Worm (Caenorhabditis elegans): ENCODE results near the gene rps-5.

The rps-5 gene

DNA sequence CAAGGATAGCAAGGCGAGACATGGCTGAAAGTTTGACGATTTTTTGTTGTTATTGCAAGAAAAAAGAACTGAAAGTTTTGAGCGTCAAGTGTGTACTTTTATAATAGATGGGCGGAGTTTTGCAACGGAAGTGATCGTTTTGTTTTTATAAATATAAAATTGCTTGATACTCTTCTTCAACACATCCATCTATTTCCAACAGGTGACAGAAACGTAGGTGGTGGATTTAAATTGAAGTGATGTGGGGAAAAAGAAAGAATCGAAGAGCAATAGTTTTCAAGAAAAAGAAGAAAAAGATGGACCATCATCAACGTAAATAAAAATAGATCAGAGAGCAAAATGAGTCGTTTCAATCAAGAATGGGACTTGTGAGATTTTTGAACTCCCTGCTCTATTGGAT lies 43.8 kb downstream of the rps-5 start, which contains the start of gene ttr-17:
Gene ttr-17, minus strand, starts transcription at position 24 of the 400 bp plus-strand sequence.
- TF ChIP-seq ceh-100 (GFP tag; IDR thresholded peaks at IDR 0.05) = no peak
- TF ChIP-seq nfya-2 (GFP tag; IDR thresholded peaks at IDR 0.05) = no peak
- no peak for TF ChIP-seq mcd-1 (GFP tag; IDR thresholded peaks at IDR 0.05)

DNA sequence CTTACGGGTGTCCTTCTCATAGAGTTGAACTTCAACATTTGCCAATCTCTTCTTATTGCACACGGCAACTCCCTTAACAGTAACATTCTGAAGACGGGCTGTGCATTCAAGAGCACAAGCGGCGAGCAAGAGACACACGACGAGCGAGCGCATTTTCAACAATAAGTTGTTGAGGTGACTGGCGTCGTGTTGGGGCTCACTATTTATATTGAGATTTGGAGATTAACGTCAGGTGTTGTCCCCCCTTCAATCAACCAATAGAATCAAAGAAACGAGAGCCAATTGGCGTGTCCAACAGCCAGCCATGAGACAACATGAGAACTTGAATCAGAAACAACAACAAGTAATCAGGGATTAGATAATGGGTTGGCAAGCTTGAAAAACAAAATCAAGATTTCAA lies 46.9 kb downstream of the rps-5 start, which contains the start of gene ttr-16:
Gene ttr-16, minus strand, starts transcription at position 176 of the 400 bp plus-strand sequence.
- TF ChIP-seq sptf-2 (GFP tag; optimal IDR thresholded peaks at IDR 0.05) = no peak
- no peak for TF ChIP-seq F49E8.2 (tag; optimal IDR thresholded peaks at IDR 0.05; ENCODE audit: insufficient read depth)
- no peak for TF ChIP-seq ztf-22 (GFP tag; optimal IDR thresholded peaks at IDR 0.05)
- TF ChIP-seq ztf-6 (GFP tag; IDR thresholded peaks at IDR 0.05) = no peak
- TF ChIP-seq unc-62 (GFP tag; optimal IDR thresholded peaks at IDR 0.05) = no peak
- no peak for TF ChIP-seq ztf-25 (GFP tag; IDR thresholded peaks at IDR 0.05)
- TF ChIP-seq xnd-1 (tag; optimal IDR thresholded peaks at IDR 0.05) = no peak
- TF ChIP-seq ceh-40 (GFP tag; IDR thresholded peaks at IDR 0.05) = no peak
- TF ChIP-seq hrde-1 (tag; optimal IDR thresholded peaks at IDR 0.05; ENCODE audit: borderline replicate concordance) = no peak
- TF ChIP-seq nhr-80 (tag; optimal IDR thresholded peaks at IDR 0.05) = no peak
- no peak for TF ChIP-seq athp-1 (tag; optimal IDR thresholded peaks at IDR 0.05)
- no peak for TF ChIP-seq ceh-91 (GFP tag; IDR thresholded peaks at IDR 0.05)
- no peak for TF ChIP-seq sea-2 (GFP tag; IDR thresholded peaks at IDR 0.05)
- TF ChIP-seq attf-6 (GFP tag; IDR thresholded peaks at IDR 0.05) = no peak
- TF ChIP-seq attf-5 (GFP tag; optimal IDR thresholded peaks at IDR 0.05) = no peak
- TF ChIP-seq rcor-1 (GFP tag; IDR thresholded peaks at IDR 0.05) = no peak
- TF ChIP-seq F23B12.7 (tag; optimal IDR thresholded peaks at IDR 0.05; ENCODE audit: insufficient read depth) = no peak
- TF ChIP-seq B0261.1 (tag; optimal IDR thresholded peaks at IDR 0.05) = no peak
- no peak for TF ChIP-seq snpc-1.3 (tag; optimal IDR thresholded peaks at IDR 0.05; ENCODE audit: insufficient read depth)

DNA sequence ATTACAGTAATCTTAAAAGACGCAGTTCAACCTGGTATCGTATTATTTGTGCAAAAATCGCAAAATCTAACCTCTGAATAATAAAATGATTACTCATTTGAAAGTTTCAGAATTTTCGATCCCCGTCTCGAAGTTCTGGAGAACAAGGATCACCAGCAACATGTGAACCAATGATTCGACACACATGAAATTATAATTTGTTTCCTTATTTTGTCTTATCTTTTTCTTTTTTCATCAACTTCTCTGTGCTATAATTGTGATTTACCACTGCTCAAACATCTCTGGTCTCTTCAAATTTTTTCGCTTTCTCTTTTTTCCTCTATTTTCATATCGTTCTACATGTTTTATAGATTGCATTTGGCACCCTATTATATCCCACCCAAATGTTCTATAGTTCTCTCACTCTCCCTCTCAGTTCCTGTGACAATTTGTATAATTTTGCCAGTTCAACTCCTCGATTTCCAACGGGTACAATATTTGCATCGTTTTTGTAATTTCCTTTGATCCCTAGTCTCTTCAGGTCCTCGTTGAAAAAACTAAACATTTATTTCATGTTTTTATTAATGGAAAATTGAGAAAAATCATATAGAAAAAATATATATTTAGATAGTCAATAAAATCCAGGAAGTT lies 47.7 kb downstream of the rps-5 start:
- 0 out of 2 replicates have a peak, but pooled peaks have one; percentile 3 for TF ChIP-seq madf-3 (GFP tag; IDR thresholded peaks at IDR 0.05)
- TF ChIP-seq ceh-58 (GFP tag; IDR thresholded peaks at IDR 0.05) = no peak

All from whole organism, young adult.